Fruit fly (Drosophila melanogaster): ENCODE data around the gene cup.

The cup gene

dm6 chr2L:6693794-6694254 is 30.4 kb downstream of the cup start:
- TF ChIP-seq toe (GFP tag; optimal IDR thresholded peaks at IDR 0.05) (no peak), Clk (GFP tag; optimal IDR thresholded peaks at IDR 0.05) (no peak), Hr96 (GFP tag; optimal IDR thresholded peaks at IDR 0.05) (no peak), CG33017 (tag; optimal IDR thresholded peaks at IDR 0.05) (no peak), CG7045 (GFP tag; optimal IDR thresholded peaks at IDR 0.05) (no peak), ovo (GFP tag; optimal IDR thresholded peaks at IDR 0.05) (no peak)

DNA sequence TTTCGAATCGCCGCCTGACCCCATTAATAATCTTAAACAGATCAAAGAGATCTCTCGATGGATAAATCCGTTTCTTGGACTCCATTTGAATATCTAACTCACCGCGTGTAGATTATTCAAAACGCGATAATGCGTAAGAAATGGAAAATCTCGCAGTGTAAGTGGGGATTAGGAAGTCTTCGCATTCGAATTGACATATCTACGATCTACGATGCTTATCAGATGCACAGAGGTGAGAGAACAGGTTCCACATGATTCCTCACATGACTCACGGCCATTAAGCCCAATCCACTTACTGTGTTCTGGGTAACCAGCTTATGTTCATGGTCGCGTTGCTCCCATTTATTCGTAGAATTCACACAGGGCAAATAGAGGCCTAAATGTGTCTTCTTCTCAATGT is 32.8 kb downstream of the cup start:
- TF ChIP-seq toe (GFP tag; optimal IDR thresholded peaks at IDR 0.05) (no peak), tj (GFP tag; optimal IDR thresholded peaks at IDR 0.05) (no peak), cic (GFP tag; optimal IDR thresholded peaks at IDR 0.05) (no peak), CG7101 (tag; optimal IDR thresholded peaks at IDR 0.05) (no peak), CG14711 (tag; optimal IDR thresholded peaks at IDR 0.05) (no peak), Mnt (GFP tag; optimal IDR thresholded peaks at IDR 0.05) (no peak), pad (GFP tag; optimal IDR thresholded peaks at IDR 0.05) (no peak), CG7045 (GFP tag; optimal IDR thresholded peaks at IDR 0.05) (no peak), bab1 (GFP tag; optimal IDR thresholded peaks at IDR 0.05) (no peak), Clk (GFP tag; optimal IDR thresholded peaks at IDR 0.05) (no peak), CG5204 (GFP tag; optimal IDR thresholded peaks at IDR 0.05) (no peak), CG12768 (GFP tag; optimal IDR thresholded peaks at IDR 0.05) (no peak)

- TF ChIP-seq CG1620 (GFP tag; optimal IDR thresholded peaks at IDR 0.05) = no peak
- no peak for TF ChIP-seq CG12768 (GFP tag; optimal IDR thresholded peaks at IDR 0.05)
- no peak for TF ChIP-seq cnc (optimal IDR thresholded peaks at IDR 0.05)
- no peak for TF ChIP-seq bab1 (GFP tag; optimal IDR thresholded peaks at IDR 0.05)
- TF ChIP-seq tj (GFP tag; optimal IDR thresholded peaks at IDR 0.05) = no peak
- no peak for TF ChIP-seq toe (GFP tag; optimal IDR thresholded peaks at IDR 0.05)
- no peak for TF ChIP-seq ovo (GFP tag; optimal IDR thresholded peaks at IDR 0.05)
- no peak for TF ChIP-seq cic (GFP tag; optimal IDR thresholded peaks at IDR 0.05)
- TF ChIP-seq Mnt (GFP tag; optimal IDR thresholded peaks at IDR 0.05) = no peak
- no peak for TF ChIP-seq CG11617 (GFP tag; optimal IDR thresholded peaks at IDR 0.05)
- TF ChIP-seq kay (GFP tag; ENCODE audit: borderline replicate concordance) = no peak
- TF ChIP-seq CG7101 (tag; optimal IDR thresholded peaks at IDR 0.05) = no peak
These were observed 34.9 kb downstream of the cup start for dm6 chr2L:6698387-6698786.

- TF ChIP-seq CG7101 (tag; optimal IDR thresholded peaks at IDR 0.05) (no peak), cic (GFP tag; optimal IDR thresholded peaks at IDR 0.05) (no peak), CG1620 (GFP tag; optimal IDR thresholded peaks at IDR 0.05) (no peak), kay (GFP tag; ENCODE audit: borderline replicate concordance) (no peak), ovo (GFP tag; optimal IDR thresholded peaks at IDR 0.05) (no peak), CG14711 (tag; optimal IDR thresholded peaks at IDR 0.05) (no peak), Crg-1 (GFP tag; optimal IDR thresholded peaks at IDR 0.05) (no peak), CG5204 (GFP tag; optimal IDR thresholded peaks at IDR 0.05) (no peak), tj (GFP tag; optimal IDR thresholded peaks at IDR 0.05) (no peak), CG12768 (GFP tag; optimal IDR thresholded peaks at IDR 0.05) (no peak), pad (GFP tag; optimal IDR thresholded peaks at IDR 0.05) (no peak)
These were observed 37.3 kb downstream of the cup start for dm6 chr2L:6700742-6701141.

DNA sequence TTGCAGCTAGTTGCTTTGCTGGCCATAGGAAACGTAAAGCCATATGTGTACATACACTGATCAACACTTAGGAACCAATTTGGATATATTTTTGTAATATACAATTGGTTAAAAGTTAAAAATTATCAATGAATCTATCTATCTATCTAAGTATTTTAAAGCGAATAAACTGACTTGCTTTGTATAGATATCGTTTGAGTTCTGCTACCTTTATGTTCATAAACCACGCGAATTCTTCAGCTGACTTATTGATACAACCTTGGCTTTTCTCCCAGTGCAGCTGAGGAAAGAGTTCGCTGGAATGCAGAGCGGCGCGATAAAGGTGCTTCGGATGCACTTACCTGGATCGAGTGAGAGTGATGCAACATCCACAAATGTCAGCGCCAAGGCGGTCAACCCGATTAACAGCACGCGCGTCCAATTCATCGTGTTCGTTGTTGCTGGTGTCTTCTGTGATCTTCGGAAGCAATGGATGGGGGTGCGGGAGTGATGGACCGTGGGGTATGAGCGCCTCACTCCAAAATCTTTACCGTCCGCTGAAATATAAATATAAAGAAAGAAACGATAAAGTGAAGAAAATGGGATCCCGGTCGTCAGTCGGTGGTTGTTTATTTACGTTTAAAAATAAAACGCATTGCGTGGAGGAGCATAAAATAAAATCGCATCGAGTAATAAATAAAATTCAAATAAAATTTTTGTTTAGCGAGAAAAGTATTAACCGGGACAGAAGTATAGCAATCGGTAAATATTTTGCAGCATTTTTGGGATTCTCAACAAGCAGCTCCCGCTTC is 38.1 kb downstream of the cup start:
- TF ChIP-seq CG11617 (GFP tag; optimal IDR thresholded peaks at IDR 0.05) (no peak), cic (GFP tag; optimal IDR thresholded peaks at IDR 0.05) (no peak), bab1 (GFP tag; optimal IDR thresholded peaks at IDR 0.05) (no peak), CG5204 (GFP tag; optimal IDR thresholded peaks at IDR 0.05) (no peak), CG12768 (GFP tag; optimal IDR thresholded peaks at IDR 0.05) (no peak), CG14711 (tag; optimal IDR thresholded peaks at IDR 0.05) (no peak), Mnt (GFP tag; optimal IDR thresholded peaks at IDR 0.05) (no peak), cnc (optimal IDR thresholded peaks at IDR 0.05) (no peak), toe (GFP tag; optimal IDR thresholded peaks at IDR 0.05) (no peak), Hr96 (GFP tag; optimal IDR thresholded peaks at IDR 0.05) (no peak), Clk (GFP tag; optimal IDR thresholded peaks at IDR 0.05) (no peak), CG7101 (tag; optimal IDR thresholded peaks at IDR 0.05) (no peak), CG1620 (GFP tag; optimal IDR thresholded peaks at IDR 0.05) (no peak), CG7045 (GFP tag; optimal IDR thresholded peaks at IDR 0.05) (no peak)

- TF ChIP-seq CG1620 (GFP tag; optimal IDR thresholded peaks at IDR 0.05) (no peak), CG5204 (GFP tag; optimal IDR thresholded peaks at IDR 0.05) (no peak), cic (GFP tag; optimal IDR thresholded peaks at IDR 0.05) (no peak), Clk (GFP tag; optimal IDR thresholded peaks at IDR 0.05) (no peak), Crg-1 (GFP tag; optimal IDR thresholded peaks at IDR 0.05) (no peak), CG33017 (tag; optimal IDR thresholded peaks at IDR 0.05) (no peak), CG7045 (GFP tag; optimal IDR thresholded peaks at IDR 0.05) (no peak), cnc (optimal IDR thresholded peaks at IDR 0.05) (no peak), CG14711 (tag; optimal IDR thresholded peaks at IDR 0.05) (no peak), Mnt (GFP tag; optimal IDR thresholded peaks at IDR 0.05) (no peak), toe (GFP tag; optimal IDR thresholded peaks at IDR 0.05) (no peak), ovo (GFP tag; optimal IDR thresholded peaks at IDR 0.05) (no peak), CG11617 (GFP tag; optimal IDR thresholded peaks at IDR 0.05) (no peak), bab1 (GFP tag; optimal IDR thresholded peaks at IDR 0.05) (no peak), kay (GFP tag; ENCODE audit: borderline replicate concordance) (no peak), pad (GFP tag; optimal IDR thresholded peaks at IDR 0.05) (no peak), CG7101 (tag; optimal IDR thresholded peaks at IDR 0.05) (no peak)
These were observed 41.6 kb downstream of the cup start for dm6 chr2L:6705081-6705480.

Data from whole organism, adult.